Worm (Caenorhabditis elegans): ENCODE results near the gene tbx-33.

Gene tbx-33

DNA sequence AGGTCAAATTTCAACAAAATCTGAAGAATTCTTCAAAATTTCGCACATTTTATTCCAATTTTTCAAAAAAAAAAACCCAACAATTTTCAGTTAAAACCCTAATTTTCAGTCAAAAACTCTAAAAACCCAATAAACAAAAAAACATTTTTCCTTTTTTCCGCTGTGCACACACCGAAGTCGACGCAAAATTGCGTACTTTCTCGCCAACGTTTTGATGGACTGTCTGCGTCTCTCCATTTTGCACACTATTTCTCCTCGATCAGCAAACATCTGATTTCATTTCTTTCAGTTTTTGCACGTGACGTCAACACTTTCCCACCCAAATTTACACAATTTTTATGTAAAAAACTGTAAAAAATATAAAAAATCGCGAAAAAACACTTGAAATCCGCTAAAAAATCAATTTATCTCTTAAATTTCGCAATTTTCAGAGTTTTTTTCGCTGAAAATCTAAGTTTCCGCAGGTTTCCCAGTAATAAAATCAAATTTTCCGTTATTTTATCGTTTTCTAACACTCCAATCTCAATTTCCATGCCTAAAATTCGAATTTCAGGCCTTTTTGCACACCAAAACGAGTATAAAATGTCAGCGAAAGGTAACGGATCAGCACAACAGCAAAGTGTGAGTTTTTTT lies 20.7 kb upstream of the tbx-33 start, which contains the start of gene crh-1 (continued):
- no peak for TF ChIP-seq F55B11.4 (tag; optimal IDR thresholded peaks at IDR 0.05; ENCODE audit: borderline replicate concordance, insufficient read depth)
- peak; percentile 70 for TF ChIP-seq lin-54 (GFP tag; optimal IDR thresholded peaks at IDR 0.05)
- TF ChIP-seq snpc-1.1 (tag; optimal IDR thresholded peaks at IDR 0.05; ENCODE audit: insufficient read depth) = peak; percentile 6
- TF ChIP-seq F33H1.4 (GFP tag; IDR thresholded peaks at IDR 0.05) = peak; percentile 50
- no peak for TF ChIP-seq ztf-6 (GFP tag; IDR thresholded peaks at IDR 0.05)
- peak; percentile 78 for TF ChIP-seq nfyb-1 (GFP tag; IDR thresholded peaks at IDR 0.05)
- no peak for TF ChIP-seq bed-2 (GFP tag; IDR thresholded peaks at IDR 0.05)
- peak; percentile 38 for TF ChIP-seq F23B12.7 (tag; optimal IDR thresholded peaks at IDR 0.05; ENCODE audit: insufficient read depth)
- peak; percentile 30 for TF ChIP-seq tlf-1 (GFP tag; optimal IDR thresholded peaks at IDR 0.05)
- TF ChIP-seq xnd-1 (tag; optimal IDR thresholded peaks at IDR 0.05) = peak; percentile 42
- peak; percentile 56 for TF ChIP-seq snpc-1.3 (tag; optimal IDR thresholded peaks at IDR 0.05; ENCODE audit: insufficient read depth)
- peak; percentile 14 for TF ChIP-seq snpc-4 (GFP tag; optimal IDR thresholded peaks at IDR 0.05)
- peak in 2 of 4 experiments; percentile 4 to 22 for TF ChIP-seq snpc-4 (tag; optimal IDR thresholded peaks at IDR 0.05)
- no peak for TF ChIP-seq lir-1 (GFP tag; conservative IDR thresholded peaks at IDR 0.05)
- no peak for TF ChIP-seq pha-4 (tag; optimal IDR thresholded peaks at IDR 0.05)
- TF ChIP-seq die-1 (tag; optimal IDR thresholded peaks at IDR 0.05) = no peak
- TF ChIP-seq attf-6 (GFP tag; IDR thresholded peaks at IDR 0.05) = no peak
- TF ChIP-seq him-1 (tag; optimal IDR thresholded peaks at IDR 0.05) = no peak
- TF ChIP-seq madf-8 (GFP tag; conservative IDR thresholded peaks at IDR 0.05) = 0 out of 2 replicates have a peak, but pooled peaks have one; percentile 29
- TF ChIP-seq lin-40 (tag; optimal IDR thresholded peaks at IDR 0.05) = peak; percentile 81
- TF ChIP-seq sea-2 (GFP tag; IDR thresholded peaks at IDR 0.05) = no peak
- TF ChIP-seq mcd-1 (GFP tag; IDR thresholded peaks at IDR 0.05) = peak; percentile 75
- no peak for TF ChIP-seq ceh-40 (GFP tag; IDR thresholded peaks at IDR 0.05)
- TF ChIP-seq egl-44 (GFP tag; IDR thresholded peaks at IDR 0.05) = no peak
- no peak for TF ChIP-seq nhr-120 (GFP tag; IDR thresholded peaks at IDR 0.05)
- no peak for TF ChIP-seq lag-1 (GFP tag; IDR thresholded peaks at IDR 0.05)
- peak; percentile 54; the same call in 1 of the 2 replicates for TF ChIP-seq ekl-4 (GFP tag; IDR thresholded peaks at IDR 0.05)
- TF ChIP-seq hrde-1 (tag; optimal IDR thresholded peaks at IDR 0.05; ENCODE audit: borderline replicate concordance) = no peak
- no peak for TF ChIP-seq rec-8 (tag; optimal IDR thresholded peaks at IDR 0.05)
- TF ChIP-seq K12H6.12 (tag; optimal IDR thresholded peaks at IDR 0.05) = no peak
- no peak for TF ChIP-seq nfya-1 (tag; optimal IDR thresholded peaks at IDR 0.05; ENCODE audit: borderline replicate concordance, insufficient read depth)
- TF ChIP-seq Y53F4B.3 (GFP tag; IDR thresholded peaks at IDR 0.05) = no peak
- no peak for TF ChIP-seq B0261.1 (tag; optimal IDR thresholded peaks at IDR 0.05)
- TF ChIP-seq bed-1 (GFP tag; IDR thresholded peaks at IDR 0.05) = no peak
- no peak for TF ChIP-seq hsf-1 (GFP tag; IDR thresholded peaks at IDR 0.05)
- TF ChIP-seq B0019.2 (GFP tag; conservative IDR thresholded peaks at IDR 0.05) = no peak
- no peak for TF ChIP-seq chd-7 (tag; optimal IDR thresholded peaks at IDR 0.05)
- peak; percentile 78 for TF ChIP-seq dox-1 (GFP tag; IDR thresholded peaks at IDR 0.05)
- peak; percentile 57 for TF ChIP-seq tbp1 (GFP tag; optimal IDR thresholded peaks at IDR 0.05)
- no peak for TF ChIP-seq C17E4.6 (GFP tag; IDR thresholded peaks at IDR 0.05)
- no peak for TF ChIP-seq dpff-1 (tag; optimal IDR thresholded peaks at IDR 0.05)
- TF ChIP-seq cebp-1 (GFP tag; IDR thresholded peaks at IDR 0.05) = no peak
- peak; percentile 7 for TF ChIP-seq cebp-1 (tag; optimal IDR thresholded peaks at IDR 0.05)
- no peak for TF ChIP-seq F10E7.11 (tag; optimal IDR thresholded peaks at IDR 0.05)
- no peak for TF ChIP-seq rpc-1 (optimal IDR thresholded peaks at IDR 0.05)
- no peak for TF ChIP-seq rpc-1 (tag; optimal IDR thresholded peaks at IDR 0.05)
- no peak for TF ChIP-seq ceh-100 (GFP tag; IDR thresholded peaks at IDR 0.05)
